Worm (Caenorhabditis elegans): ENCODE results near the gene hgap-2.

DNA sequence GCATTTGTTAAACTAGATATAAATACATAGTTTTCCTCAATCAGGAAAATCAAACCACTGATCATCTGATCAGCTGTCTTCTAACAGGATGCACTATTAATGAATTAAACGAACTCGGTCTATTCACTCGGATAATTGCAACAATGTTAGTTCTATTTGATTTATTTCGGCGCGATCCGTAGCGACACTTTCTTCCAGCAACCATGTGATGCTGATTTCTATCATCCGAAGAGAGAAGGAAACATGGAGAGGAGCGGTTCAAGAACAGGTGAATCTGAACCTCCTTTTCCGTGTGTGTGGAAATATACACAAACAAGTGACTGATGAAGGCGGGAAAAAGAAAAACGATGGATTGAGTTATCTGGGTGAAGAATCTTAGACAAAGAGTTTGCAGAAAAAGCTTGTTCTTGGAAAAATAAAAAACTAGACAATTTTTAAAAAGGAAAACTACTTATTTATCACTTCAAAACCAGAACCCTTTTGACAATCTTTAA, 47.1 kb upstream of the hgap-2 start:
- TF ChIP-seq sox-4 (tag; optimal IDR thresholded peaks at IDR 0.05), result no peak
- no peak for TF ChIP-seq nfya-1 (tag; optimal IDR thresholded peaks at IDR 0.05)
- TF ChIP-seq lim-6 (tag; optimal IDR thresholded peaks at IDR 0.05), result no peak
- no peak for TF ChIP-seq unc-86 (tag; optimal IDR thresholded peaks at IDR 0.05)
- no peak for TF ChIP-seq fkh-10 (GFP tag; optimal IDR thresholded peaks at IDR 0.05)
- no peak for TF ChIP-seq ceh-18 (tag; optimal IDR thresholded peaks at IDR 0.05)
- no peak for TF ChIP-seq mec-3 (tag; optimal IDR thresholded peaks at IDR 0.05; ENCODE audit: borderline replicate concordance)
- TF ChIP-seq lin-11 (tag; optimal IDR thresholded peaks at IDR 0.05), result no peak
- no peak for TF ChIP-seq ceh-9 (tag; optimal IDR thresholded peaks at IDR 0.05)
- no peak for TF ChIP-seq C08G9.2 (tag; optimal IDR thresholded peaks at IDR 0.05)
- no peak for TF ChIP-seq Y22D7AL.16 (tag; optimal IDR thresholded peaks at IDR 0.05)

All from whole organism, late embryonic.